Fruit fly (Drosophila melanogaster) whole organism, embryonic: ENCODE results near the gene cindr.
A peak's percentile ranks its signal among the peaks of the same experiment; 100 is the strongest.

Experiments
- Bdp1 ChIP-seq: fragments of 200-800 bp; sonication (Bioruptor generic); optimal IDR thresholded peaks from 3 replicates; lab custom pipeline; 2016; ENCODE audit warnings: missing biosample characterization, missing genetic modification characterization
- CG10979 ChIP-seq: fragments of 200-800 bp; sonication (Bioruptor generic); optimal IDR thresholded peaks from 2 replicates; lab custom pipeline; 2018; ENCODE audit warnings: missing biosample characterization, mild to moderate bottlenecking, missing genetic modification characterization, moderate library complexity
- CG12236 ChIP-seq: fragments of 200-800 bp; sonication (Bioruptor generic); optimal IDR thresholded peaks from 2 replicates; lab custom pipeline; 2016; ENCODE audit warnings: missing biosample characterization, missing genetic modification characterization
- CG13894 ChIP-seq: fragments of 200-800 bp; sonication (Bioruptor generic); optimal IDR thresholded peaks from 3 replicates; lab custom pipeline; 2018; ENCODE audit warnings: missing biosample characterization, mild to moderate bottlenecking, missing genetic modification characterization, moderate library complexity
- CG15011 ChIP-seq: fragments of 200-800 bp; sonication (Bioruptor generic); optimal IDR thresholded peaks from 3 replicates; lab custom pipeline; 2018; ENCODE audit warnings: missing biosample characterization, mild to moderate bottlenecking, missing genetic modification characterization
- CG1603 ChIP-seq: fragments of 200-800 bp; sonication (Bioruptor generic); optimal IDR thresholded peaks from 2 replicates; lab custom pipeline; 2019; ENCODE audit warnings: missing biosample characterization, mild to moderate bottlenecking, missing genetic modification characterization, moderate library complexity
- CG17568 ChIP-seq: fragments of 200-800 bp; sonication (Bioruptor generic); optimal IDR thresholded peaks from 2 replicates; lab custom pipeline; 2018; ENCODE audit warnings: missing biosample characterization, mild to moderate bottlenecking, missing genetic modification characterization, moderate library complexity
- CG18011 ChIP-seq: fragments of 200-800 bp; sonication (Bioruptor generic); optimal IDR thresholded peaks from 2 replicates; lab custom pipeline; 2017; ENCODE audit warnings: missing biosample characterization, missing genetic modification characterization, mild to moderate bottlenecking, moderate library complexity, missing genotype
- CG2116 ChIP-seq: fragments of 200-800 bp; sonication (Bioruptor generic); optimal IDR thresholded peaks from 3 replicates; lab custom pipeline; 2018; ENCODE audit warnings: missing biosample characterization, mild to moderate bottlenecking, missing genetic modification characterization
- CG2120 ChIP-seq: fragments of 200-800 bp; sonication (Bioruptor generic); optimal IDR thresholded peaks from 3 replicates; lab custom pipeline; 2016; ENCODE audit warnings: missing biosample characterization, missing genetic modification characterization
- CG2129 ChIP-seq: fragments of 200-800 bp; sonication (Bioruptor generic); IDR thresholded peaks from 2 replicates; pipeline ENCODE4 v1.3.6; 2022; ENCODE audit warnings: missing biosample characterization, missing genetic modification characterization; ENCODE audit not compliant: partially characterized antibody
- CG2678 ChIP-seq: fragments of 200-800 bp; sonication (Bioruptor generic); optimal IDR thresholded peaks from 3 replicates; lab custom pipeline; 2019; ENCODE audit warnings: missing biosample characterization, mild to moderate bottlenecking, missing genetic modification characterization, moderate library complexity
- CG30020 ChIP-seq: fragments of 200-800 bp; optimal IDR thresholded peaks from 2 replicates; lab custom pipeline; 2019; ENCODE audit warnings: missing biosample characterization, mild to moderate bottlenecking, missing genetic modification characterization, moderate library complexity
- CG30431 ChIP-seq: fragments of 200-800 bp; sonication (Bioruptor generic); optimal IDR thresholded peaks from 2 replicates; lab custom pipeline; 2017; ENCODE audit warnings: missing biosample characterization, missing genetic modification characterization
- CG34224 ChIP-seq: fragments of 200-800 bp; sonication (Bioruptor generic); IDR thresholded peaks from 3 replicates; pipeline ENCODE4 v1.3.6; 2022; ENCODE audit warnings: missing biosample characterization, missing genetic modification characterization; ENCODE audit not compliant: partially characterized antibody
- CG3726 ChIP-seq: fragments of 200-800 bp; sonication (Bioruptor generic); IDR thresholded peaks from 3 replicates; pipeline ENCODE4, ENCODE4 v1.3.6; 2022; ENCODE audit warnings: missing biosample characterization, missing genetic modification characterization
- CG4282 ChIP-seq: fragments of 200-800 bp; sonication (Bioruptor generic); optimal IDR thresholded peaks from 2 replicates; lab custom pipeline; 2016; ENCODE audit warnings: missing biosample characterization, missing genetic modification characterization
- CG6254 ChIP-seq: fragments of 200-800 bp; sonication (Bioruptor generic); optimal IDR thresholded peaks from 3 replicates; lab custom pipeline; 2017; ENCODE audit warnings: mild to moderate bottlenecking, missing biosample characterization, missing genetic modification reagents, missing genetic modification characterization
- CG6689 ChIP-seq: fragments of 200-800 bp; sonication (Bioruptor generic); IDR thresholded peaks from 2 replicates; pipeline ENCODE4 v1.3.6; 2022; ENCODE audit warnings: missing biosample characterization, missing genetic modification characterization
- CG7839 ChIP-seq: fragments of 200-800 bp; sonication (Bioruptor generic); optimal IDR thresholded peaks from 3 replicates; lab custom pipeline; 2018; ENCODE audit warnings: missing biosample characterization, mild to moderate bottlenecking, missing genetic modification characterization, moderate library complexity
- CG9932 ChIP-seq: fragments of 200-800 bp; sonication (Bioruptor generic); IDR thresholded peaks from 2 replicates; pipeline ENCODE4 v1.3.6; 2022; ENCODE audit warnings: missing biosample characterization, missing genetic modification characterization
- E2f2 ChIP-seq: fragments of 200-800 bp; sonication (Bioruptor generic); IDR thresholded peaks from 2 replicates; pipeline ENCODE4 v1.3.6; 2022; ENCODE audit warnings: missing biosample characterization, missing genetic modification characterization
- Fer1 ChIP-seq: fragments of 200-800 bp; sonication (Bioruptor generic); optimal IDR thresholded peaks from 2 replicates; lab custom pipeline; 2017; ENCODE audit warnings: missing biosample characterization, mild to moderate bottlenecking, missing genetic modification characterization
- Med ChIP-seq: fragments of 200-800 bp; sonication (Bioruptor generic); peaks from one replicate; lab custom pipeline; 2016; ENCODE audit warnings: missing biosample characterization, missing genetic modification characterization, mild to moderate bottlenecking, inconsistent platforms, moderate library complexity
- Myb ChIP-seq: fragments of 200-800 bp; sonication (Bioruptor generic); optimal IDR thresholded peaks from 2 replicates; lab custom pipeline; 2016; ENCODE audit warnings: missing biosample characterization, missing genetic modification characterization
- NfI ChIP-seq: fragments of 200-800 bp; sonication (Bioruptor generic); optimal IDR thresholded peaks from 3 replicates; lab custom pipeline; 2018; ENCODE audit warnings: missing biosample characterization, mild to moderate bottlenecking, missing genetic modification characterization, moderate library complexity
- Oli ChIP-seq: fragments of 200-800 bp; sonication (Bioruptor generic); optimal IDR thresholded peaks from 2 replicates; lab custom pipeline; 2018; ENCODE audit warnings: missing biosample characterization, mild to moderate bottlenecking, missing genetic modification characterization, moderate library complexity
- Poxn ChIP-seq: fragments of 200-800 bp; sonication (Bioruptor generic); IDR thresholded peaks from 2 replicates; pipeline ENCODE4 v1.3.6; 2022; ENCODE audit warnings: missing biosample characterization, missing genetic modification characterization
- ab ChIP-seq: fragments of 200-800 bp; sonication (Bioruptor generic); optimal IDR thresholded peaks from 2 replicates; lab custom pipeline; 2016; ENCODE audit warnings: missing biosample characterization, missing genetic modification characterization
- abd-A ChIP-seq: fragments of 200-800 bp; sonication (Bioruptor generic); optimal IDR thresholded peaks from 3 replicates; lab custom pipeline; 2019; ENCODE audit warnings: missing biosample characterization, mild to moderate bottlenecking, missing genetic modification characterization, moderate library complexity
- amos ChIP-seq: fragments of 200-800 bp; sonication (Bioruptor generic); IDR thresholded peaks from 2 replicates; pipeline ENCODE4 v1.3.6; 2022; ENCODE audit warnings: missing biosample characterization, missing genetic modification characterization; ENCODE audit not compliant: partially characterized antibody
- bab2 ChIP-seq: fragments of 200-800 bp; sonication (Bioruptor generic); optimal IDR thresholded peaks from 2 replicates; lab custom pipeline; 2016; ENCODE audit warnings: missing biosample characterization, missing genetic modification characterization
- bowl ChIP-seq: fragments of 200-800 bp; sonication (Bioruptor generic); IDR thresholded peaks from 2 replicates; pipeline ENCODE4 v1.3.6; 2022; ENCODE audit warnings: missing biosample characterization, missing genetic modification characterization
- bsh ChIP-seq, 2 experiments: fragments of 200-800 bp; sonication (Bioruptor generic); optimal IDR thresholded peaks; 2 replicates each; lab custom pipeline; 2017 to 2018; ENCODE audit warnings: mild to moderate bottlenecking in 2 of 2, missing biosample characterization in 2 of 2, missing genetic modification characterization in 2 of 2, moderate library complexity in 1 of 2
- btn ChIP-seq: fragments of 200-800 bp; sonication (Bioruptor generic); optimal IDR thresholded peaks from 2 replicates; lab custom pipeline; 2016; ENCODE audit warnings: missing biosample characterization, missing genetic modification characterization
- ci ChIP-seq: fragments of 200-800 bp; sonication (Bioruptor generic); IDR thresholded peaks from 3 replicates; pipeline ENCODE4 v1.3.6; 2022; ENCODE audit warnings: missing biosample characterization, missing genetic modification characterization
- croc ChIP-seq: fragments of 200-800 bp; sonication (Bioruptor generic); conservative IDR thresholded peaks from 3 replicates; pipeline ENCODE4 v1.3.6; 2022; ENCODE audit warnings: missing biosample characterization, missing genetic modification characterization
- dmrt99B ChIP-seq: fragments of 200-800 bp; sonication (Bioruptor generic); optimal IDR thresholded peaks from 2 replicates; lab custom pipeline; 2018; ENCODE audit warnings: missing biosample characterization, mild to moderate bottlenecking, missing genetic modification characterization, moderate library complexity
- eve ChIP-seq, 2 experiments: fragments of >200 bp; optimal IDR thresholded peaks; 2 replicates each; lab custom pipeline; 2017; ENCODE audit warnings: missing biosample characterization in 2 of 2, missing genetic modification characterization in 2 of 2
- fd96Cb ChIP-seq: fragments of 200-800 bp; sonication (Bioruptor generic); optimal IDR thresholded peaks from 2 replicates; lab custom pipeline; 2018; ENCODE audit warnings: missing biosample characterization, mild to moderate bottlenecking, missing genetic modification characterization, moderate library complexity
- gem ChIP-seq: fragments of 200-800 bp; sonication (Bioruptor generic); optimal IDR thresholded peaks from 2 replicates; lab custom pipeline; 2019; ENCODE audit warnings: missing biosample characterization, mild to moderate bottlenecking, missing genetic modification characterization, moderate library complexity
- nau ChIP-seq: fragments of 200-800 bp; sonication (Bioruptor generic); optimal IDR thresholded peaks from 3 replicates; lab custom pipeline; 2017; ENCODE audit warnings: missing biosample characterization, mild to moderate bottlenecking, missing genetic modification characterization, missing genetic modification reagents
- org-1 ChIP-seq: fragments of 200-800 bp; sonication (Bioruptor generic); optimal IDR thresholded peaks from 2 replicates; lab custom pipeline; 2017; ENCODE audit warnings: missing biosample characterization, missing genetic modification characterization
- pita ChIP-seq: fragments of 200-800 bp; sonication (Bioruptor generic); optimal IDR thresholded peaks from 2 replicates; lab custom pipeline; 2017; ENCODE audit warnings: missing biosample characterization, mild to moderate bottlenecking, missing genetic modification characterization
- prd ChIP-seq, 3 experiments: fragments of >200 bp in 2 of 3; fragments of 200-800 bp in 1 of 3; sonication (Bioruptor generic) in 1 of 3; optimal IDR thresholded peaks in 2 of 3; IDR thresholded peaks in 1 of 3; 2 replicates in 2 of 3; 3 replicates in 1 of 3; pipeline versions ENCODE4 v1.3.6 to Lab custom; 2017 to 2022; ENCODE audit warnings: missing biosample characterization in 1 of 3, missing genetic modification characterization in 1 of 3
- sim ChIP-seq: fragments of 200-800 bp; sonication (Bioruptor generic); IDR thresholded peaks from 2 replicates; pipeline ENCODE4 v1.3.6; 2022; ENCODE audit warnings: missing biosample characterization, missing genetic modification characterization
- slou ChIP-seq: fragments of 200-800 bp; sonication (Bioruptor generic); optimal IDR thresholded peaks from 3 replicates; lab custom pipeline; 2016; ENCODE audit warnings: missing biosample characterization, missing genetic modification characterization
- sr ChIP-seq: fragments of 200-800 bp; sonication (Bioruptor generic); IDR thresholded peaks from 3 replicates; pipeline ENCODE4 v1.3.6; 2022; ENCODE audit warnings: missing biosample characterization, missing genetic modification characterization
- sug ChIP-seq: fragments of 200-800 bp; optimal IDR thresholded peaks from 2 replicates; lab custom pipeline; 2019; ENCODE audit warnings: missing biosample characterization, mild to moderate bottlenecking, missing genetic modification characterization, moderate library complexity
- twi ChIP-seq: fragments of 200-800 bp; optimal IDR thresholded peaks from 2 replicates; lab custom pipeline; 2019; ENCODE audit warnings: missing biosample characterization, mild to moderate bottlenecking, missing genetic modification characterization, moderate library complexity
- vvl ChIP-seq: fragments of 200-800 bp; sonication (Bioruptor generic); IDR thresholded peaks from 2 replicates; pipeline ENCODE4 v1.3.6; 2022; ENCODE audit warnings: missing biosample characterization, missing genetic modification characterization

The cindr gene

DNA sequence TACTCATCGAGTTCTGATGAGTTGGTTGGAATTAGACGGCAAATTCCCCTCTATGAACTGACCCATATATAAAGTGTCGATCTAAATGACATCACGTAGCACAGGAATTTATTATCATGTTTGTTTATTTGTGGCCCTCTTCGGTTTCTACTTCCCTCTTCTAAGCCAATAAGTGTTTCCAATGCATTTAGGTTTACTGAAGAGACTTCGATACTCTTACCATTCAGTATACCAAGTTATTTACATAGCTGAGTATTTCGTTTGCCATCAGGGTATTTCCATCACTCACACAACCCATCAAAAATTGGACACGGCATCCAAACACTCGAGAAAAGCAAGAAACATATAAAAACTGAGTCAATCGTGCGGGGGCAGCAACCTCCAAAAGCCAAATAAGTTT lies 7.8 kb downstream of the cindr start:
- TF ChIP-seq CG1603 (peak; percentile 14), eve (GFP tag; optimal IDR thresholded peaks at IDR 0.05; lab: Kevin White, UChicago) (peak in 1 of 2 experiments; percentile 16), CG30020 (no peak), pita (no peak), Med (GFP tag; lab: Kevin White, UChicago) (peak; percentile 53), croc (GFP tag; lab: Robert Waterston, UW) (no peak), CG15011 (GFP tag; lab: Kevin White, UChicago) (no peak), vvl (GFP tag; lab: Robert Waterston, UW) (no peak), E2f2 (GFP tag; lab: Robert Waterston, UW) (no peak), CG7839 (tag; lab: Kevin White, UChicago) (no peak), Poxn (no peak), sr (GFP tag; lab: Robert Waterston, UW) (0 out of 3 replicates have a peak, but pooled peaks have one; percentile 47), NfI (peak; percentile 25), CG17568 (peak; percentile 2), ab (GFP tag; lab: Kevin White, UChicago) (no peak), CG12236 (no peak), abd-A (tag; lab: Kevin White, UChicago) (no peak), nau (GFP tag; lab: Kevin White, UChicago) (no peak), bsh (GFP tag; optimal IDR thresholded peaks at IDR 0.05; lab: Kevin White, UChicago) (peak in 1 of 2 experiments; percentile 27), Myb (GFP tag; lab: Kevin White, UChicago) (no peak), gem (tag; lab: Kevin White, UChicago) (peak; percentile 15), bab2 (GFP tag; lab: Kevin White, UChicago) (no peak), CG13894 (tag; lab: Kevin White, UChicago) (peak; percentile 12), CG30431 (GFP tag; lab: Kevin White, UChicago) (no peak), CG18011 (GFP tag; lab: Kevin White, UChicago) (no peak), CG4282 (GFP tag; lab: Kevin White, UChicago) (no peak), amos (GFP tag; lab: Robert Waterston, UW) (no peak), sug (tag; lab: Kevin White, UChicago) (no peak), CG2116 (GFP tag; lab: Kevin White, UChicago) (no peak), dmrt99B (tag; lab: Kevin White, UChicago) (peak; percentile 7), btn (GFP tag; lab: Kevin White, UChicago) (no peak), org-1 (GFP tag; lab: Kevin White, UChicago) (no peak), CG34224 (no peak), CG3726 (GFP tag; lab: Robert Waterston, UW) (no peak), slou (GFP tag; lab: Kevin White, UChicago) (no peak), CG2678 (peak; percentile 18), sim (no peak), Bdp1 (GFP tag; lab: Kevin White, UChicago) (no peak), CG6254 (no peak), twi (no peak), Fer1 (no peak), bowl (GFP tag; lab: Robert Waterston, UW) (no peak), fd96Cb (no peak), CG2129 (no peak), CG10979 (tag; lab: Kevin White, UChicago) (no peak), prd (optimal IDR thresholded peaks at IDR 0.05; lab: Kevin White, UChicago) (no peak), prd (GFP tag; IDR thresholded peaks at IDR 0.05; lab: Robert Waterston, UW) (no peak), CG9932 (GFP tag; lab: Robert Waterston, UW) (no peak), CG6689 (GFP tag; lab: Robert Waterston, UW) (no peak), CG2120 (GFP tag; lab: Kevin White, UChicago) (no peak), Oli (tag; lab: Kevin White, UChicago) (peak; percentile 14), ci (no peak)
